Worm (Caenorhabditis elegans): ENCODE results near the gene clic-1.

- TF ChIP-seq lin-40 (tag; optimal IDR thresholded peaks at IDR 0.05) (no peak), ztf-3 (GFP tag; optimal IDR thresholded peaks at IDR 0.05) (no peak)
Observed at ce11 chrV:7778999-7779398, 44.3 kb upstream of the clic-1 start.
